Comparison of ENCODE assay signal across 5 worm cellular contexts in the genomic region with DNA sequence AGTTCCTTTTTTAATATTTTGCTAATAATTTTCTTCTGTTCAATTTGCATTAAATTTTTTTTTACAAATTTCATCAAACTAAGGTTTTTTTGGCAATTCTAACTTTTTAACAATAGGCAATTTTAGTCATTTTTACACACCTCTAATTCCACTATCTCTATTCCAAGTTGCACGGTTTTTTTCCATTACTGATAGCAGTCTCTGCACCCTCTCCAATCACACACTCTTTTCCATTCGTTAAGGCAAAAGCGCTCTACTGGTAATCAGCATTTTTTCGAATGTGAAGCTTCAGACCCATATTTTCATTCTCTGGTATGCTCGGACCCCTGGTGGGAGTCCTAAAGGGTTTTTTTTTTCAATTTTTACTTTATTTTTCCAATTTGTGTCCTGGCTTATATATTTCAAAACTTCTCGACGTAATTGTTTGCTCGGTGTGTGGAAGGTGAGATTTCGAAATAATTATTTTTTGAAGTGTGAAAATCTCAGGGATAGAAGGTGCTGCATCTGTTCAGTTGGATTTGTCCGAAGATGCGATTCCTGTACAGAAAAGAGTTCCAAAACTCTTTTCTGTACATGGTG.
A peak's percentile ranks its signal among the peaks of the same experiment; 100 is the strongest.
TF ChIP-seq lines count a peak whose summit lies in the region.

A gene (plus strand): TSS at position 529 of the 579 bp plus-strand sequence.
A gene (plus strand): TSS at position 545 of the 579 bp plus-strand sequence.

TF ChIP-seq in whole organism, L1 larva, 84 proteins besides CTCF, POLR2A, EP300 and RAD21:
- peak; percentile 12 for TF ChIP-seq elt-2 (tag; optimal IDR thresholded peaks at IDR 0.05; lab: Kevin White, UChicago)
- no peak for TF ChIP-seq efl-1 (optimal IDR thresholded peaks at IDR 0.05; lab: Kevin White, UChicago)
- no peak for TF ChIP-seq efl-1 (GFP tag; optimal IDR thresholded peaks at IDR 0.05 in 1 of 2; lab: Kevin White, UChicago)
- no peak for TF ChIP-seq ceh-88 (GFP tag; IDR thresholded peaks at IDR 0.05; lab: Robert Waterston, UW)
- TF ChIP-seq unc-62 (GFP tag; optimal IDR thresholded peaks at IDR 0.05; lab: Kevin White, UChicago): no peak
- TF ChIP-seq pag-3 (tag; optimal IDR thresholded peaks at IDR 0.05; lab: Kevin White, UChicago; ENCODE audit: borderline replicate concordance, insufficient read depth): no peak
- no peak for TF ChIP-seq unc-86 (tag; optimal IDR thresholded peaks at IDR 0.05; lab: Kevin White, UChicago)
- no peak for TF ChIP-seq F16B12.6 (tag; optimal IDR thresholded peaks at IDR 0.05; lab: Kevin White, UChicago)
- TF ChIP-seq nhr-85 (tag; lab: Kevin White, UChicago): peak; percentile 20
- peak in 1 of 2 experiments; percentile 1 for TF ChIP-seq lin-35 (GFP tag; optimal IDR thresholded peaks at IDR 0.05; lab: Kevin White, UChicago)

TF ChIP-seq in whole organism, L2 larva, 48 proteins besides CTCF, POLR2A, EP300 and RAD21:
- no peak for TF ChIP-seq ZK546.5 (tag; optimal IDR thresholded peaks at IDR 0.05; lab: Kevin White, UChicago)
- peak; percentile 37 for TF ChIP-seq fos-1 (tag; optimal IDR thresholded peaks at IDR 0.05; lab: Kevin White, UChicago)
- TF ChIP-seq skn-1 (tag; optimal IDR thresholded peaks at IDR 0.05; lab: Kevin White, UChicago): peak; percentile 27
- peak; percentile 2 for TF ChIP-seq crh-2 (tag; optimal IDR thresholded peaks at IDR 0.05; lab: Kevin White, UChicago)

TF ChIP-seq in whole organism, L3 larva, 47 proteins besides CTCF, POLR2A, EP300 and RAD21:
- peak; percentile 62 for TF ChIP-seq elt-2 (tag; optimal IDR thresholded peaks at IDR 0.05; lab: Kevin White, UChicago)
- peak; percentile 54 for TF ChIP-seq skn-1 (tag; optimal IDR thresholded peaks at IDR 0.05; lab: Kevin White, UChicago)
- peak; percentile 38 for TF ChIP-seq pqm-1 (tag; optimal IDR thresholded peaks at IDR 0.05; lab: Kevin White, UChicago)
- TF ChIP-seq nhr-28 (tag; optimal IDR thresholded peaks at IDR 0.05; lab: Kevin White, UChicago): no peak

TF ChIP-seq in whole organism, L4 larva, 104 proteins besides CTCF, POLR2A, EP300 and RAD21:
- TF ChIP-seq dmd-9 (GFP tag; IDR thresholded peaks at IDR 0.05; lab: Robert Waterston, UW) (no peak), pqm-1 (tag; optimal IDR thresholded peaks at IDR 0.05; lab: Kevin White, UChicago) (peak; percentile 83), nhr-28 (tag; optimal IDR thresholded peaks at IDR 0.05; lab: Kevin White, UChicago) (peak; percentile 48), set-16 (GFP tag; IDR thresholded peaks at IDR 0.05; lab: Robert Waterston, UW) (no peak), aha-1 (tag; lab: Kevin White, UChicago) (peak; percentile 88), vab-7 (GFP tag; IDR thresholded peaks at IDR 0.05; lab: Robert Waterston, UW) (no peak)

TF ChIP-seq in whole organism, young adult, 124 proteins besides CTCF, POLR2A, EP300 and RAD21:
- TF ChIP-seq mcd-1 (GFP tag; IDR thresholded peaks at IDR 0.05; lab: Robert Waterston, UW): 0 out of 2 replicates have a peak, but pooled peaks have one; percentile 29
- TF ChIP-seq nhr-80 (tag; optimal IDR thresholded peaks at IDR 0.05; lab: Kevin White, UChicago): peak; percentile 37
- no peak for TF ChIP-seq F55B11.4 (tag; optimal IDR thresholded peaks at IDR 0.05; lab: Kevin White, UChicago; ENCODE audit: borderline replicate concordance, insufficient read depth)
- TF ChIP-seq dox-1 (GFP tag; IDR thresholded peaks at IDR 0.05; lab: Robert Waterston, UW): 0 out of 2 replicates have a peak, but pooled peaks have one; percentile 28
